Fruit fly (Drosophila melanogaster) whole organism: ENCODE data around the gene CG3386.

ENCODE experiments used
- CG8478 ChIP-seq: fragments of >200 bp; optimal IDR thresholded peaks from 2 replicates; lab custom pipeline; 2018; ENCODE audit warnings: inconsistent platforms
- Dll ChIP-seq: fragments of >200 bp; optimal IDR thresholded peaks from 2 replicates; lab custom pipeline; 2017
- EcR ChIP-seq, 2 experiments: fragments of >200 bp; optimal IDR thresholded peaks; 2 replicates each; lab custom pipeline; 2017; ENCODE audit warnings: missing biosample characterization in 2 of 2, missing genetic modification characterization in 2 of 2, missing genetic modification reagents in 2 of 2
- pan ChIP-seq: fragments of >200 bp; optimal IDR thresholded peaks from 2 replicates; lab custom pipeline; 2017
- psq ChIP-seq: fragments of >200 bp; optimal IDR thresholded peaks from 2 replicates; lab custom pipeline; 2017
- usp ChIP-seq: fragments of >200 bp; optimal IDR thresholded peaks from 2 replicates; lab custom pipeline; 2017; ENCODE audit warnings: missing biosample characterization, missing genetic modification characterization, mixed read lengths

CG3386 gene

DNA sequence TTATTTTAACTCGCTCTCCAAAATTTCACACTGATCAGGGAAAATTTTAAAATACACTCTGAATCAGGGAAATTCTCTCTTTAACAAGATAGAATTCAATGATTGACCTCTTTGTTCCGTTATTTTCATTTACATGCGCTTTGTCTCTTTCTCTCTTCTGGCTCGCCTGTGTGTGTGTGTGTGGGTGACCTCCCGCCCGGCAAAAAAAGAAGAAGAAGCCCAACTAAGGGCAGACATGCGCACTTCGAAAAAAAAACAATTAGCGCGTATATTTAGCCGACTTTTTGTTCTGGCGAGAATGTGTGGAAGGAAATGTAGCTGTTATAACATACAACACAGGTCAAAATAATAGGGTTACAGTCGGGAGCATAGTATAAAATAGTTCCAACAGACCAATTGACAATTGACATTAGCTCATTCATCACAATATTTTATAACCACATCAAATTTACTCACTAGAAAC lies at the start of gene CG3386:
Gene CG3386, minus strand, starts transcription at position 51 of the 463 bp plus-strand sequence.
- no peak for TF ChIP-seq psq
- TF ChIP-seq Dll, result no peak
- no peak for TF ChIP-seq pan
- TF ChIP-seq CG8478, result no peak
- TF ChIP-seq EcR (GFP tag; optimal IDR thresholded peaks at IDR 0.05; lab: Kevin White, UChicago), result no peak
- no peak for TF ChIP-seq usp

DNA sequence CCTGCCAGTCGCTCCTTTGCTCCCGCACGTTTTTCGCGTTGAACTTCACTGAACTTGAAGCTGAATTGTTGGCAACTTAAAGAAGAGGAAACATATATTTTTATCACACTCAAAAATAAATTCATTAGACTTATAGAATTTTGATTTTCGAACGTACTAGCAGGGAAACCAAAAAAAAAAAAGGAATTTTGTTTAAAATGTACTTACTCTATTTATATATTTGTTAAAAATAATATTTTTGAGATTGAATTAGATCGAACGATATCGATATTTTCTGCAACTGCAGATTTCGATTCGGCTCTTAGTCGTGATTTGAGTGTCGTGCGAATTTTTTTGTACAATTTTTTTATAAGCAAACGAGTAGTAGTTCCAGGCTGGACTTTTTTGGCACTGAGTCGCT lies 49.2 kb upstream of the CG3386 start:
- TF ChIP-seq psq, result no peak
- TF ChIP-seq Dll, result no peak
- TF ChIP-seq usp, result no peak
- no peak for TF ChIP-seq pan
- no peak for TF ChIP-seq EcR (GFP tag; optimal IDR thresholded peaks at IDR 0.05; lab: Kevin White, UChicago)
- TF ChIP-seq CG8478, result no peak

DNA sequence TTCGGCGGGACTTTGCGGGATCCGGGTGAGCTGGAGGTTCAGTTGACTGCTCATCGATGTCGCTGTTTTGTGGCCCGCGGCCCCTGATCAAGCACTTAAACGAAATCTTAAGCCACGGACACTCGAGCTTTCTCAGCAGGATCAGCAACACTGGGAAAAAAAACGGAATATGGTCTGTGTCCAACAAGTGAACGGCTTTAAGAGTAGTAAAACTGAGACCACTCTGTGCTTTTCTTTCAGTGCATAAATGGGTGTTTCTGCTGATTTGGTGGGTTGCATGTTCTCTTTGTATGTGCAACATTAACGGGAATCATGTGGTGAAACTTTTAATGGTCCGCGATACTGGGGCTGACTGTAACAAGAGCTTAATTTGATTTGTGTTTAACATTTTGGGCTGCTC lies 47.1 kb upstream of the CG3386 start:
- no peak for TF ChIP-seq Dll
- no peak for TF ChIP-seq CG8478
- no peak for TF ChIP-seq EcR (GFP tag; optimal IDR thresholded peaks at IDR 0.05; lab: Kevin White, UChicago)
- no peak for TF ChIP-seq pan
- no peak for TF ChIP-seq usp
- no peak for TF ChIP-seq psq

DNA sequence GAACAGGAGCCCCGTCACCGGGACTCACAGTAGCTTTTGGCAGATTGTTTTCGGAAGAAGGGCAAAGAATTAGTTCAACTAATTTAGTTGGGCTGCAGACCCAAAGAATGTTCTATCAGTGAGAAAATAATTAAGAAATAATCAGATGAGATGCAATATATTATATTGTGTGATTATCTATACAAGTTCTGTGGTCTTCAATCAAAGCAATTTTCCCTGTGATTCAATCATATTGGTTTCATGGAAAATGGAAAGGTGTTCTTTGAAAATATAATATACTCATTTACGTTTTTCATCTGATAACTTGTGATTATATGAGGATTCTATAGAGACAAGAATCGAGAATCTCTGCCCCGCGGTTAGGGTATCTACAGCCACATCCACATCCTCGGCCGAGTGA lies 46.3 kb upstream of the CG3386 start:
- no peak for TF ChIP-seq usp
- no peak for TF ChIP-seq Dll
- no peak for TF ChIP-seq EcR (GFP tag; optimal IDR thresholded peaks at IDR 0.05; lab: Kevin White, UChicago)
- TF ChIP-seq CG8478, result no peak
- TF ChIP-seq psq, result no peak
- no peak for TF ChIP-seq pan

DNA sequence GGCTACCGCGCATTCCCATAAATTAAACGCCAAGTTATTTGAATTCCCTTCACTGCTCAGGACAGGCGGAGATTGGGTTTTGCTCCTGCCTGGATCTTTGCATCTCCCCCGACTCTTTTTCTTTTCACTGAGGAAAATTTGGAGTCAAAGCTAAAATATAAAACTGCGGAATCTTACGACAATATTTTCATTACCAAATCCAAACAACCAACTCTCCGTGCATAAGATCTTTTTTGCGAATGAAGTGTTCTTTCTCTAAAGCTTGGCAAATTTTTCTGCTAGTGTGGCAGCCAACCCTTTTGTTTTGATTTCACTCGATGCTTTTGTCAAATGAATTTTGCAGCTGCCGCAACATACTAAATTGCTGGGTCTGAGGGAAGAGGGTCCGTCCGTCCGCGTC lies 45.6 kb upstream of the CG3386 start:
- TF ChIP-seq psq (no peak), CG8478 (no peak), Dll (no peak), usp (no peak), EcR (GFP tag; optimal IDR thresholded peaks at IDR 0.05; lab: Kevin White, UChicago) (no peak), pan (no peak)

DNA sequence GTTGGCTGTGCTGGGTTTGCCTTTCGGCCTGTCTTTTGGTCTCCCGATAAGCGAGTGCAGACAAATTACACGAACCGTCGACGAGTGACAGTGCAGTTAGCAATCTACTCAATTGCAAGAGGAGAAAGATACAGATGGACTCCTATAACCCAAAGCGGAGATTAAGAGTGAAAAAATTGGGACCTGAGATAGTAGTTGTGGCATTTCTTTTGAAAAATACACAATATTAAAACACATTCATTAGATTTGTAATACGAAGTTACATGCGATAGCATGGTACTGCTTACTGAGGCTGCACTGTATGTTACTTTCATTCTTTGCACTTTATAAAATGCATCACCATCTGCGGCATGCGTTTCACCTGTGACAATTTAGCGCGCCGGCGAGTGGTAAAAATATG lies 44.9 kb upstream of the CG3386 start:
- TF ChIP-seq pan (no peak), psq (no peak), EcR (GFP tag; optimal IDR thresholded peaks at IDR 0.05; lab: Kevin White, UChicago) (no peak), CG8478 (no peak), usp (no peak), Dll (no peak)

DNA sequence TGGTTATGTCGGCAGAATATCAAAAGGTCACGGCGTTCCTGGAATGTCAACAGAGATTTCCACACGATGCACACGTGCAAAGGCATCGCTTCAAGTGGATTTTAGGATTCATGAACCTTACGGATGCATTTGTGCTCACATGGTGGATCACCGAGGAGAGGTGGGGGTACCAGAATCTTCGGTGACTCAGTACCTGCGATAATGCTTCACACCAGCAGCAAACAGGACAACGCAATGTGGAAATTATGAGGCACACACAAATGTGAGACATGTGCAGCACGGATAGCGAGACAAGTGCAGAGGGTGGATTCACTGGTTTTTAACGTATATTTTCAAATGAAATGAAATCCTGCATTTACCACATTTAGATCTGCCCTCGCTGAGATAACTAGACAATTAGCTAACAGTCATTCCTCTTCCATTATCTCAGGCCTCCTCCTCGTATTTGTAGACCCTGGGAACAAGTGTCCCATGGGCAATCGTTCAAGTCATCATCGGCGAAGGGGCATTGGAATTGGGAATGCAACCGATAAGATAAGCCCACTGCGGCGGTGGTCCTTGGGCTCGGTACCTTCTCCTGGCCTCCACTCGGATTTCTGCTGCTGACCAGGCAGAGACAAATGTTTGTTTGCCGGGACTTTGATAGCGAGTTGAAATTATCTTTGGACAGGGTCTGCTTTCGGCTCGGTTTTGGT lies 44.4 kb upstream of the CG3386 start:
- TF ChIP-seq usp (no peak), CG8478 (no peak), Dll (no peak), pan (no peak), EcR (GFP tag; optimal IDR thresholded peaks at IDR 0.05; lab: Kevin White, UChicago) (no peak), psq (no peak)

DNA sequence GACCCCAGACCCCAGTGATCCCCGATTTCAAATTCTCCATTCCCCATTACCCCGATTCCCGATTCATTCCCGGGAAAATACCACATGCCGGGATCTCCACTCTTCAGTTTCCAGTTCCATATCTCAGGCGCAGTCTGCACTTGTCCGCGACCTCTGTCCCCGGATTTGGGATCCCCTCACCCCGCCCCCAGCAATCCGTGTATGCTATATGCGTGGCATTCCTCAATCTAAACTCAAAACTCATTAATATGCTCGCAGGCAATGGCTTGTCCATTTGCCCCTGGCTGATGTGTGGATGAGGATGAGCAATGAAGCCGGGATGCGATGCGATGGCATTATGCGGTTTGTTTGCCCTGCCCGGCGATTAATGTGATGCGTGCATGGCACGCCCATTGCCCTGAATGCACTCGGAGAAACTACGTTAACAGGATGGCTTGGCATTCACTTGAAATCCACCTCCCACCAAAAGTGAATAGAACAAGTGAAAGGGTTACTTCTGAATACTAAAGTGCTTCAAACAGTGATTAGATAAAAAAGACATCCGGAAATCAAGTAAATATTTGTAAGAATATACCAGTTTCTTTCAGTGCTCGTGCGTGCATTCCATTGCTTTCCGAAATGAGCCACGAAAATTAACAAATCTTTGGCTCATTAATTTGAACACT lies 43.4 kb upstream of the CG3386 start:
- no peak for TF ChIP-seq EcR (GFP tag; optimal IDR thresholded peaks at IDR 0.05; lab: Kevin White, UChicago)
- no peak for TF ChIP-seq usp
- no peak for TF ChIP-seq CG8478
- TF ChIP-seq psq, result no peak
- TF ChIP-seq pan, result no peak
- no peak for TF ChIP-seq Dll

DNA sequence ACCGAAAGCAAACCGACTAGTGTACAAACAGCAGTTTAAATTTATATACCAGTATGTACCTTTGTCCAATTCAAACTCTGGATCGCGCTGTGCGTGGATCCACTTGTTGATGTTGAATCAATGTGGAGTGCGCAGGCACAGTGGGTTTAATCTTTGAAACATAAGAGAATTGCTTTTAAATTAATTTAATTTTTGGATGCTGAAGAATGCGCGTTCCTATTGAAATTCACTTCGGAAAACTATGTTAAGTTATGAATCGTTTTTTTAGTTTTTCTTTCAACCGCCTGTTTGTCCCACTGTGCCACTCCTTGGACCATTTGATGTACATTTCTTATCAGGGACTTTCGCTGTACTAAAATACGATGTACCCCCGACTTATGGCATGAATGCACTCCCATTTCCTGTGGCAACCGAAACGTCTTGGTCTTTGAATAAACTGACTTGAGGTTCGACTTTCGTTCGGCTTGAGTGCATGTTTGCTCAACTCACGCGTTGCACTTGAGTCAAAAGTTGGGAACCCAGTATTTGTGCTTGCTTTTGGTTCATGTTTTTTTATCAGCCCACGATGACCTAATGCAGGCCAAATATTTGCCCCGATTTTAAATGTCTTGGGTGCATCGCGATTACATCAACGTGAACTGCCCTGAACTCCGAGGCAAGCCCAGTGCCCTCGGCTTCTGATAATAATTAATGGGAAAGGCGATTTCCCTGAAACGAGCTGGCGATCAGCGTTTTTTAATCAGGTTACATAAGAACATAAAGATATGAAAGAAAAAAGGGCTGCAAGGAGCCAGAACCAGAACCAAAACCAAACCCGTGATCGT lies 42.5 kb upstream of the CG3386 start:
- TF ChIP-seq EcR (GFP tag; optimal IDR thresholded peaks at IDR 0.05; lab: Kevin White, UChicago) (no peak), Dll (no peak), usp (no peak), pan (no peak), psq (no peak), CG8478 (no peak)

DNA sequence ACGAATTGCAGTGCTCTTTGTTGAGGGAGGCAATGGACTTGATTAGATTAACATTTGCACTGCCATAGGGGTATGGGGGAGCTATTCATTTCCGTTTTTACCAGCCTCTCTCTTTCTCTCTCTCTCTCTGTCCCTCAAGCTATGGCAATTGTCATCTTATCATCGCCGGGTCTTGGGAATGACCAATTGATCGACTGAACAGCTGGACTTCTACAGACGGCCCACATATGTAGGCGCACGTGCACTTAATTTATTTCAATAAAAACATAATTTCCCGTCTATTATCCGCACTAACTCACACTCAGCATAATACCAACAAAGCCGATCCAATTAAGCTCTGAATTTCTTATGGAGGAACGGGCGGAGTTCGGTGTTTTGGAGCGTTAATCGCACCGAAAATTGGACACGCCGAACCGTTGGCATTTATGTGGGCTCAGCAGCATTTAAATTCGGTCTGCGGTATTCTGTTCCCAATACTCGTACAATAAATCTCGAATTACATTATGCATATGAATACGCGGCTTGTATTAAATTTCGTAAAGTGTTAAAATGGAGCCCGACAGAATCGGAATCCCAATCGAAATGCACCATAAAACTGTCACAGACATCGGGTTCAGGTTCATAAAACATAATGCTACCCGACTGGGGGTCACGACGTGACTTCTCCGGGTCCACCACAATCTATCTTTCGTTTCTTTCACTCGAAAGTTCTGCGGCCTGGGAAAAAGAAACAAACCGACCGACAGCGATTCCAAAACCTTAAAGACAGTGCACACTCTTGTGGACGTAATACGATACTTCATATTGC lies 41.6 kb upstream of the CG3386 start:
- TF ChIP-seq pan (no peak), EcR (GFP tag; optimal IDR thresholded peaks at IDR 0.05; lab: Kevin White, UChicago) (no peak), psq (no peak), CG8478 (no peak), usp (no peak), Dll (no peak)

DNA sequence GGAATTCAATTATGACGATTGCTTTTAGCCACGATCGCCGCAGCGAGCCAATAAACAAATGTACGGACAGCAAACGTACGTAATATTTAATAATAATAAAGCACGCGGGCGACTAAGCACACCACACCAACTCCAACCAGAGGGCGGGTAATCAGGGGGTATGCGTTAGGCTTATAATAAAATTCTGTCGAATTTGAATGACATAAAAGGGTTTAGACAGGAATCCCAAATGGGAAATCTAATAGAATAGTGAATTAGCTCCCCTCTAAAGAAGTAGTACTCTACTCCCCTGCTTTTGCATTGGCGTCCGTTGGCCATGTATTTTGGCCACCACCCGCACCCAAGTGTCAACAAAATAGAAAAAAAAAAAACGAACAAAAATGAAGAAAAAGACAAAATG lies 40.1 kb upstream of the CG3386 start:
- TF ChIP-seq Dll (no peak), usp (no peak), psq (no peak), pan (no peak), CG8478 (no peak), EcR (GFP tag; optimal IDR thresholded peaks at IDR 0.05; lab: Kevin White, UChicago) (no peak)

DNA sequence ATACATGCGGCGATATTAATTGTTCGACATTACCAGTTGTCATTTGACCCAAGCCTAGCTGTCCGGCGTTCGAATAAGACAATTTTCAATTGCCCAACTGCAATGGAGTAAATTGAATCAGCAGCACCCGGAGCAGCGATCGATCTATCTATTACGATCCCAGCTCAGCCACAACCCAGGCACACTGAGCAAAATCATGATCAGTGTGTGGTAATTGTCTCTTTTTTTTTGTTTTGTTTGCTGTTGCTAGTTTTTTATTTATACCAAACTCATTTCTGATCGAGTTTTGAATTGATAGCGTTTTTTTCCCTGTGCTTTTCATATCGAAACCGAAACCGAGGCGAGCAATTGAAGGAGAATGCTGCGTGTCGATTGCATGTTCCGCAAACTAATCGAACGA lies 39.6 kb upstream of the CG3386 start:
- no peak for TF ChIP-seq Dll
- TF ChIP-seq pan, result no peak
- no peak for TF ChIP-seq CG8478
- no peak for TF ChIP-seq psq
- TF ChIP-seq EcR (GFP tag; optimal IDR thresholded peaks at IDR 0.05; lab: Kevin White, UChicago), result no peak
- no peak for TF ChIP-seq usp

DNA sequence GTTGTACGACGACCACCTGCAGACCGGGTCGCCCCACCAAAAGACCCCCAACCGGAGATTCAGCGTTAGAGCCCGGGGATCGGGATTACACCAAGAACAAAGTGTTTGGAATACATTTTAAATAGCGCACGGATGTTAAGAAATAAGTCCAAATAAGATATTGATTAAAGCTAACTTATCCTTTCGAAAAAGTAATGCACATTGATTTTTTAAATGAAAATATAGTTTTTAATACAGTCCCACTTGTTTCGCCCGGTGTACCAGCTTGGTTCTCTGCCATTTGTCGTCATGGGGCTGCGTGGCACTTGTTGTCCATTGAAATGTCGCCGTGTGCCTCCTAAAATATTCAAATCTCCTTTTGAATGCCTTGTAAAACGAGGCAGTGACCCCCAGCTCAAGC lies 38.8 kb upstream of the CG3386 start:
- no peak for TF ChIP-seq EcR (GFP tag; optimal IDR thresholded peaks at IDR 0.05; lab: Kevin White, UChicago)
- TF ChIP-seq pan, result no peak
- TF ChIP-seq Dll, result no peak
- TF ChIP-seq usp, result no peak
- TF ChIP-seq CG8478, result no peak
